Fruit fly (Drosophila melanogaster): ENCODE measurements around the gene CG33170.

CG33170 gene

dm6 chr3L:22865061-22865418 is 640 bp downstream of the CG33170 start (continued):
- TF ChIP-seq CG17186 (GFP tag; optimal IDR thresholded peaks at IDR 0.05) (no peak), Dref (GFP tag; IDR thresholded peaks at IDR 0.05) (no peak), Nf-YB (GFP tag; optimal IDR thresholded peaks at IDR 0.05) (peak; percentile 57), az2 (GFP tag; optimal IDR thresholded peaks at IDR 0.05) (peak; percentile 49), Fer2 (tag; optimal IDR thresholded peaks at IDR 0.05) (peak; percentile 5), CG34422 (GFP tag; IDR thresholded peaks at IDR 0.05) (no peak), CG6175 (GFP tag; IDR thresholded peaks at IDR 0.05) (no peak; the same call in 2 of the 3 replicates), B-H1 (GFP tag; IDR thresholded peaks at IDR 0.05) (no peak; the same call in 2 of the 3 replicates), CG4328 (GFP tag; optimal IDR thresholded peaks at IDR 0.05) (no peak), CG11247 (GFP tag; IDR thresholded peaks at IDR 0.05) (no peak), CG12155 (GFP tag; optimal IDR thresholded peaks at IDR 0.05) (peak; percentile 45), nom (GFP tag; optimal IDR thresholded peaks at IDR 0.05) (peak; percentile 29), Lim3 (GFP tag; IDR thresholded peaks at IDR 0.05) (no peak), Oli (tag; optimal IDR thresholded peaks at IDR 0.05) (peak; percentile 84), CG8290 (GFP tag; optimal IDR thresholded peaks at IDR 0.05) (no peak), CG8290 (tag; optimal IDR thresholded peaks at IDR 0.05) (no peak), wor (GFP tag; IDR thresholded peaks at IDR 0.05) (peak; percentile 56), CG13123 (GFP tag; optimal IDR thresholded peaks at IDR 0.05) (peak; percentile 37), Gug (GFP tag; IDR thresholded peaks at IDR 0.05) (peak; percentile 24; the same call in 1 of the 4 replicates), CG31388 (GFP tag; optimal IDR thresholded peaks at IDR 0.05) (no peak), YL-1 (GFP tag; optimal IDR thresholded peaks at IDR 0.05) (no peak), scrt (GFP tag; optimal IDR thresholded peaks at IDR 0.05) (peak; percentile 34), CG2889 (GFP tag; IDR thresholded peaks at IDR 0.05) (peak; percentile 72; the same call in 1 of the 3 replicates), hkb (optimal IDR thresholded peaks at IDR 0.05) (no peak), hkb (GFP tag; IDR thresholded peaks at IDR 0.05) (peak; percentile 84), Ets97D (GFP tag; optimal IDR thresholded peaks at IDR 0.05) (no peak), CG7271 (tag; optimal IDR thresholded peaks at IDR 0.05) (no peak), Ets65A (GFP tag) (no peak), CG31224 (GFP tag; IDR thresholded peaks at IDR 0.05) (peak; percentile 27; the same call in 1 of the 2 replicates), CG15011 (GFP tag; optimal IDR thresholded peaks at IDR 0.05) (peak; percentile 35), nmo (GFP tag; optimal IDR thresholded peaks at IDR 0.05) (peak; percentile 78), PHDP (tag; optimal IDR thresholded peaks at IDR 0.05) (peak; percentile 79), prd (optimal IDR thresholded peaks at IDR 0.05) (no peak), prd (GFP tag; IDR thresholded peaks at IDR 0.05) (peak; percentile 57; the same call in 2 of the 3 replicates), lab (GFP tag; optimal IDR thresholded peaks at IDR 0.05) (peak; percentile 58), sqz (GFP tag; optimal IDR thresholded peaks at IDR 0.05) (peak; percentile 28), NK7.1 (GFP tag; optimal IDR thresholded peaks at IDR 0.05) (no peak), CG10366 (GFP tag; IDR thresholded peaks at IDR 0.05) (peak; percentile 51), CG30431 (GFP tag; optimal IDR thresholded peaks at IDR 0.05) (no peak), D19B (GFP tag; optimal IDR thresholded peaks at IDR 0.05) (peak; percentile 42), CG10959 (GFP tag; IDR thresholded peaks at IDR 0.05) (no peak), Dfd (GFP tag; optimal IDR thresholded peaks at IDR 0.05) (no peak), nerfin-1 (tag; optimal IDR thresholded peaks at IDR 0.05) (peak; percentile 55), kay (GFP tag; optimal IDR thresholded peaks at IDR 0.05) (peak; percentile 71), CG14710 (tag; optimal IDR thresholded peaks at IDR 0.05) (peak; percentile 17), CG6272 (GFP tag; IDR thresholded peaks at IDR 0.05) (no peak), CG1792 (GFP tag; optimal IDR thresholded peaks at IDR 0.05) (no peak), Atf3 (GFP tag; optimal IDR thresholded peaks at IDR 0.05) (peak; percentile 12), CG11560 (tag; IDR thresholded peaks at IDR 0.05) (no peak), Abd-B (GFP tag; optimal IDR thresholded peaks at IDR 0.05) (peak; percentile 47), CG14050 (GFP tag; IDR thresholded peaks at IDR 0.05) (peak; percentile 62), Nf-YC (tag; optimal IDR thresholded peaks at IDR 0.05) (peak; percentile 61), CG2678 (tag; optimal IDR thresholded peaks at IDR 0.05) (peak; percentile 86)

Measured in whole organism, embryonic.